Worm (Caenorhabditis elegans): ENCODE results near the gene srz-83.

DNA sequence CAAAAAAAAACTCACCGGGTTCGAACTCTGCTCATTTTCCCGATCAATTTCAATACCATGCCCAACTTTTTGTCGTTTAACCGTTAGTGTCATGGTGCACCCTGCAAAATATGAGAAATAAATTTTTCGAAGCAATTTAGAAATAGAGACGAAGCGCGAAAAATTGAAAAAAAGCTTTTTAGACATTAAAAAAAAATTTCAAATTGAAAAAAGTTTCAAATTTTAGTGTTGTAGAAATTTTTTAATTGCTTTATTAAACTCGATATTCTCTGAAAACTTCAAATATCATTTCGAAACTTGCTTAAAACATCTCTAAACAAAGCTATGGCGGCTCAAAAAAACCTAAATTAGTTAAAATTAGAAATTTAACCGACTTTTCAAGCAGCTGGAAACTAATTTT, 43.3 kb downstream of the srz-83 start, which contains the start of gene nstp-6:
- TF ChIP-seq klf-2 (GFP tag; conservative IDR thresholded peaks at IDR 0.05) (no peak), flt-1 (GFP tag; IDR thresholded peaks at IDR 0.05) (no peak), cog-1 (tag; optimal IDR thresholded peaks at IDR 0.05) (no peak), ztf-23 (GFP tag; IDR thresholded peaks at IDR 0.05) (no peak), ztf-29 (GFP tag; IDR thresholded peaks at IDR 0.05) (no peak), med-1 (GFP tag; optimal IDR thresholded peaks at IDR 0.05; ENCODE audit: insufficient read depth) (no peak), T22C8.4 (GFP tag; IDR thresholded peaks at IDR 0.05) (no peak), ref-1 (GFP tag; conservative IDR thresholded peaks at IDR 0.05) (no peak), tab-1 (GFP tag; IDR thresholded peaks at IDR 0.05) (no peak)

All from whole organism, midembryonic.